Fruit fly (Drosophila melanogaster) whole organism, embryonic: ENCODE measurements around the gene CG14147.
A peak's percentile ranks its signal among the peaks of the same experiment; 100 is the strongest.

Source experiments
- BtbVII ChIP-seq: fragments of 200-800 bp; sonication (Bioruptor generic); optimal IDR thresholded peaks from 3 replicates; lab custom pipeline; 2017; ENCODE audit warnings: missing biosample characterization, mild to moderate bottlenecking, missing genetic modification characterization
- CG10979 ChIP-seq: fragments of 200-800 bp; sonication (Bioruptor generic); optimal IDR thresholded peaks from 2 replicates; lab custom pipeline; 2018; ENCODE audit warnings: missing biosample characterization, mild to moderate bottlenecking, missing genetic modification characterization, moderate library complexity
- CG12769 ChIP-seq: fragments of 200-800 bp; sonication (Bioruptor generic); optimal IDR thresholded peaks from 2 replicates; lab custom pipeline; 2019; ENCODE audit warnings: missing biosample characterization, mild to moderate bottlenecking, missing genetic modification characterization, moderate library complexity
- CG6765 ChIP-seq: fragments of 200-800 bp; sonication (Bioruptor generic); optimal IDR thresholded peaks from 3 replicates; lab custom pipeline; 2017; ENCODE audit warnings: missing biosample characterization, mild to moderate bottlenecking, missing genetic modification characterization
- amos ChIP-seq: fragments of 200-800 bp; sonication (Bioruptor generic); IDR thresholded peaks from 2 replicates; pipeline ENCODE4 v1.3.6; 2022; ENCODE audit warnings: missing biosample characterization, missing genetic modification characterization; ENCODE audit not compliant: partially characterized antibody
- rib ChIP-seq: fragments of 200-800 bp; sonication (Bioruptor generic); IDR thresholded peaks from 2 replicates; pipeline ENCODE4 v1.3.6; 2022; ENCODE audit warnings: missing biosample characterization, missing genetic modification characterization
- so ChIP-seq: fragments of 200-800 bp; sonication (Bioruptor generic); IDR thresholded peaks from 3 replicates; pipeline ENCODE4 v1.3.6; 2022; ENCODE audit warnings: missing biosample characterization, missing genetic modification characterization
- twi ChIP-seq: fragments of 200-800 bp; optimal IDR thresholded peaks from 2 replicates; lab custom pipeline; 2019; ENCODE audit warnings: missing biosample characterization, mild to moderate bottlenecking, missing genetic modification characterization, moderate library complexity

dm6 chr3L:11004739-11005476 is 32.5 kb downstream of the CG14147 start:
- TF ChIP-seq rib (GFP tag; lab: Robert Waterston, UW) (no peak), amos (no peak), twi (tag; lab: Kevin White, UChicago) (no peak), CG12769 (no peak), so (no peak), CG10979 (tag; lab: Kevin White, UChicago) (no peak), CG6765 (GFP tag; lab: Kevin White, UChicago) (no peak), BtbVII (peak; percentile 58)
